Fruit fly (Drosophila melanogaster) whole organism, embryonic: ENCODE measurements around the gene Mo25.
A peak's percentile ranks its signal among the peaks of the same experiment; 100 is the strongest.

Experiments
- ATbp ChIP-seq: fragments of 200-800 bp; sonication (Bioruptor generic); optimal IDR thresholded peaks from 2 replicates; lab custom pipeline; 2017; ENCODE audit warnings: missing biosample characterization, mild to moderate bottlenecking, missing genetic modification characterization, missing genetic modification reagents
- Aef1 ChIP-seq: fragments of 200-800 bp; sonication (Bioruptor generic); IDR thresholded peaks from 3 replicates; pipeline ENCODE4 v1.3.6; 2022; ENCODE audit warnings: missing biosample characterization, missing genetic modification characterization
- Atf6 ChIP-seq: fragments of 200-800 bp; sonication (Bioruptor generic); IDR thresholded peaks from 2 replicates; pipeline ENCODE4 v1.3.6; 2022; ENCODE audit warnings: missing biosample characterization, missing genetic modification characterization
- CG11696 ChIP-seq: fragments of 200-800 bp; sonication (Bioruptor generic); IDR thresholded peaks from 2 replicates; pipeline ENCODE4 v1.3.6; 2022; ENCODE audit warnings: missing biosample characterization, missing genetic modification characterization
- CG13123 ChIP-seq: fragments of 200-800 bp; sonication (Bioruptor generic); optimal IDR thresholded peaks from 2 replicates; lab custom pipeline; 2016; ENCODE audit warnings: missing biosample characterization, missing genetic modification characterization
- CG13424 ChIP-seq: fragments of 200-800 bp; sonication (Bioruptor generic); optimal IDR thresholded peaks from 2 replicates; lab custom pipeline; 2019; ENCODE audit warnings: missing biosample characterization, mild to moderate bottlenecking, missing genetic modification characterization, moderate library complexity
- CG13775 ChIP-seq: fragments of 200-800 bp; sonication (Bioruptor generic); optimal IDR thresholded peaks from 3 replicates; lab custom pipeline; 2017; ENCODE audit warnings: missing biosample characterization, mild to moderate bottlenecking, missing genetic modification characterization
- CG15601 ChIP-seq: fragments of 200-800 bp; sonication (Bioruptor generic); optimal IDR thresholded peaks from 3 replicates; lab custom pipeline; 2019; ENCODE audit warnings: missing biosample characterization, mild to moderate bottlenecking, missing genetic modification characterization, moderate library complexity
- CG17829 ChIP-seq: fragments of 200-800 bp; optimal IDR thresholded peaks from 2 replicates; lab custom pipeline; 2019; ENCODE audit warnings: missing biosample characterization, mild to moderate bottlenecking, missing genetic modification characterization, moderate library complexity
- CG2129 ChIP-seq: fragments of 200-800 bp; sonication (Bioruptor generic); IDR thresholded peaks from 2 replicates; pipeline ENCODE4 v1.3.6; 2022; ENCODE audit warnings: missing biosample characterization, missing genetic modification characterization; ENCODE audit not compliant: partially characterized antibody
- CG2712 ChIP-seq: fragments of 200-800 bp; optimal IDR thresholded peaks from 3 replicates; lab custom pipeline; 2019; ENCODE audit warnings: missing biosample characterization, mild to moderate bottlenecking, missing genetic modification characterization, moderate library complexity
- CG3281 ChIP-seq: fragments of 200-800 bp; sonication (Bioruptor generic); optimal IDR thresholded peaks from 3 replicates; lab custom pipeline; 2017; ENCODE audit warnings: missing biosample characterization, mild to moderate bottlenecking, missing genetic modification characterization
- CG4820 ChIP-seq: fragments of 200-800 bp; sonication (Bioruptor generic); optimal IDR thresholded peaks from 3 replicates; lab custom pipeline; 2016; ENCODE audit warnings: missing biosample characterization, missing genetic modification characterization
- CG7928 ChIP-seq: fragments of 200-800 bp; sonication (Bioruptor generic); optimal IDR thresholded peaks from 2 replicates; lab custom pipeline; 2017; ENCODE audit warnings: missing biosample characterization, mild to moderate bottlenecking, missing genetic modification characterization
- CG7963 ChIP-seq: fragments of 200-800 bp; sonication (Bioruptor generic); IDR thresholded peaks from 3 replicates; pipeline ENCODE4 v1.3.6; 2022; ENCODE audit warnings: missing biosample characterization, missing genetic modification characterization; ENCODE audit not compliant: partially characterized antibody
- CG9817 ChIP-seq: fragments of 200-800 bp; sonication (Bioruptor generic); optimal IDR thresholded peaks from 2 replicates; lab custom pipeline; 2018; ENCODE audit warnings: missing biosample characterization, mild to moderate bottlenecking, missing genetic modification characterization, moderate library complexity
- Chrac-16 ChIP-seq: fragments of 200-800 bp; sonication (Bioruptor generic); optimal IDR thresholded peaks from 3 replicates; lab custom pipeline; 2016; ENCODE audit warnings: missing biosample characterization, missing genetic modification characterization
- Dek ChIP-seq: fragments of 200-800 bp; sonication (Bioruptor generic); optimal IDR thresholded peaks from 3 replicates; lab custom pipeline; 2019; ENCODE audit warnings: missing biosample characterization, mild to moderate bottlenecking, missing genetic modification characterization, moderate library complexity
- Fer1 ChIP-seq: fragments of 200-800 bp; sonication (Bioruptor generic); optimal IDR thresholded peaks from 2 replicates; lab custom pipeline; 2017; ENCODE audit warnings: missing biosample characterization, mild to moderate bottlenecking, missing genetic modification characterization
- Hmr ChIP-seq: fragments of 200-800 bp; sonication (Bioruptor generic); optimal IDR thresholded peaks from 3 replicates; lab custom pipeline; 2017; ENCODE audit warnings: mild to moderate bottlenecking, missing biosample characterization, missing genetic modification reagents, missing genetic modification characterization
- Hr78 ChIP-seq, 2 experiments: fragments of 200-800 bp in 1 of 2; fragments of >200 bp in 1 of 2; sonication (Bioruptor generic) in 1 of 2; optimal IDR thresholded peaks; 2 replicates each; lab custom pipeline; 2017 to 2019; ENCODE audit warnings: missing biosample characterization in 2 of 2, missing genetic modification characterization in 2 of 2, mild to moderate bottlenecking in 1 of 2, moderate library complexity in 1 of 2
- Lim3 ChIP-seq: fragments of 200-800 bp; sonication (Bioruptor generic); IDR thresholded peaks from 2 replicates; pipeline ENCODE4 v1.3.6; 2022; ENCODE audit warnings: missing biosample characterization, missing genetic modification characterization
- Med ChIP-seq: fragments of 200-800 bp; sonication (Bioruptor generic); peaks from one replicate; lab custom pipeline; 2016; ENCODE audit warnings: missing biosample characterization, missing genetic modification characterization, mild to moderate bottlenecking, inconsistent platforms, moderate library complexity
- Sox100B ChIP-seq: fragments of 200-800 bp; sonication (Bioruptor generic); optimal IDR thresholded peaks from 3 replicates; lab custom pipeline; 2018; ENCODE audit warnings: missing biosample characterization, mild to moderate bottlenecking, missing genetic modification characterization
- ac ChIP-seq: fragments of 200-800 bp; sonication (Bioruptor generic); optimal IDR thresholded peaks from 3 replicates; lab custom pipeline; 2017; ENCODE audit warnings: missing biosample characterization, mild to moderate bottlenecking, missing genetic modification characterization
- ara ChIP-seq: fragments of 200-800 bp; sonication (Bioruptor generic); IDR thresholded peaks from 2 replicates; pipeline ENCODE4 v1.3.6; 2022; ENCODE audit warnings: missing biosample characterization, missing genetic modification characterization
- bowl ChIP-seq: fragments of 200-800 bp; sonication (Bioruptor generic); IDR thresholded peaks from 2 replicates; pipeline ENCODE4 v1.3.6; 2022; ENCODE audit warnings: missing biosample characterization, missing genetic modification characterization
- cad ChIP-seq: fragments of >200 bp; optimal IDR thresholded peaks from 2 replicates; lab custom pipeline; 2017; ENCODE audit warnings: missing biosample characterization, missing genetic modification characterization
- eve ChIP-seq, 2 experiments: fragments of >200 bp; optimal IDR thresholded peaks; 2 replicates each; lab custom pipeline; 2017; ENCODE audit warnings: missing biosample characterization in 2 of 2, missing genetic modification characterization in 2 of 2
- exex ChIP-seq: fragments of 200-800 bp; sonication (Bioruptor generic); optimal IDR thresholded peaks from 4 replicates; lab custom pipeline; 2018; ENCODE audit warnings: missing biosample characterization, mild to moderate bottlenecking, missing genetic modification characterization, moderate library complexity
- lab ChIP-seq: fragments of 200-800 bp; sonication (Bioruptor generic); optimal IDR thresholded peaks from 3 replicates; lab custom pipeline; 2017; ENCODE audit warnings: missing biosample characterization, missing genetic modification characterization, mild to moderate bottlenecking, moderate library complexity, missing genetic modification reagents
- mam ChIP-seq: fragments of 200-800 bp; sonication (Bioruptor generic); optimal IDR thresholded peaks from 3 replicates; lab custom pipeline; 2016; ENCODE audit warnings: missing biosample characterization, missing genetic modification characterization
- nom ChIP-seq: fragments of 200-800 bp; sonication (Bioruptor generic); optimal IDR thresholded peaks from 2 replicates; lab custom pipeline; 2017; ENCODE audit warnings: missing biosample characterization, missing genetic modification characterization, mild to moderate bottlenecking, moderate library complexity, missing genetic modification reagents
- prd ChIP-seq, 3 experiments: fragments of >200 bp in 2 of 3; fragments of 200-800 bp in 1 of 3; sonication (Bioruptor generic) in 1 of 3; optimal IDR thresholded peaks in 2 of 3; IDR thresholded peaks in 1 of 3; 2 replicates in 2 of 3; 3 replicates in 1 of 3; pipeline versions ENCODE4 v1.3.6 to Lab custom; 2017 to 2022; ENCODE audit warnings: missing biosample characterization in 1 of 3, missing genetic modification characterization in 1 of 3
- so ChIP-seq: fragments of 200-800 bp; sonication (Bioruptor generic); IDR thresholded peaks from 3 replicates; pipeline ENCODE4 v1.3.6; 2022; ENCODE audit warnings: missing biosample characterization, missing genetic modification characterization
- tap ChIP-seq: fragments of 200-800 bp; optimal IDR thresholded peaks from 3 replicates; lab custom pipeline; 2019; ENCODE audit warnings: missing biosample characterization, mild to moderate bottlenecking, missing genetic modification characterization, moderate library complexity
- unpg ChIP-seq: fragments of 200-800 bp; sonication (Bioruptor generic); optimal IDR thresholded peaks from 3 replicates; lab custom pipeline; 2018; ENCODE audit warnings: missing biosample characterization, mild to moderate bottlenecking, missing genetic modification characterization, moderate library complexity
- zen2 ChIP-seq: fragments of 200-800 bp; sonication (Bioruptor generic); IDR thresholded peaks from 3 replicates; pipeline ENCODE4 v1.3.6; 2022; ENCODE audit warnings: missing biosample characterization, missing genetic modification characterization; ENCODE audit not compliant: partially characterized antibody

The Mo25 gene

DNA sequence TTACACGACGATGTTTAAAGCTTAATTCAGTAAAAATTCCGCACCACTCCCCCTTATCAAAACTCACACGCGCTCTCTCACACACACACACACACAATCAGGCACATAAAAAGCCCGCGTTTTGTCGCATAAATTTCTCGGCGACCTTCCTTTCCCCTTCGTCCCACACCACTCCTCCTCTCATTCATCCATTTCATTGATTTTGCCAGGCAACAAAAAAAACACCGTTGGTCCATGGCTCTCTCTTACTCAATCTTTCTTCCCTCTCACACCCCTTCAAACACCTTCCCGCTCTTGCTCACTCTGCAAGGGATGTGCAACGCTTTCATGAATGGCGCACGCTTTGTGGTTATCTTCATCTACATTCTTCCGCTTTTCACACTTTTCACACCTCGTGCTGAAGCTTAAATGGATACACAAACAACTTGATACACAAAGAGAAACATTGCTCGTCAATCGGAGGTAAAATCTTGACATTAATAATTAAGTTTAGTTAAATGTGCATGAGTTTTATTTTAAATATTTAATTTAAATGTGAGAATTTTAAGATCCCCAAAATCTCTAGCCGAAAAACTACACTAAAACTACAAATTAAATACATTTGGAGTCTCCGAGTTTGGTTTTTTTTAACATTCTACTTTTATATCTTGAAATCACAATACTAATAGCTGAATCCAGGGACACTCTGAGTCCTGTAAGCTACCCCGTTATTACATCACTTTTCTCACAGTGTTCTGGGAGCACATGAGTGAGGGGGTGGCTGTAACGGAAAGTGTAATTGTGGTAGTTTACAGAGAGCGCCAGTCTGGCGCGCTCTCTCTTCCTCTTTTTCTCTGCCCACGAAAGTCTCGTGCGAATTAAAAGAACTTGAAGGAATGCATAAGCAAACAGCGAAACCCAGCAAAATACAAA is 44.9 kb upstream of the Mo25 start (continued):
- TF ChIP-seq eve (GFP tag; optimal IDR thresholded peaks at IDR 0.05; lab: Kevin White, UChicago) (peak in 1 of 2 experiments; percentile 99), CG7928 (GFP tag; lab: Kevin White, UChicago) (peak; percentile 77), Aef1 (GFP tag; lab: Robert Waterston, UW) (peak; percentile 91), tap (tag; lab: Kevin White, UChicago) (peak; percentile 95), Dek (tag; lab: Kevin White, UChicago) (peak; percentile 96), CG15601 (tag; lab: Kevin White, UChicago) (peak; percentile 96), zen2 (GFP tag; lab: Robert Waterston, UW) (no peak), unpg (GFP tag; lab: Kevin White, UChicago) (peak; percentile 96), Fer1 (GFP tag; lab: Kevin White, UChicago) (peak; percentile 97), CG17829 (peak; percentile 95), CG13775 (peak; percentile 97), prd (optimal IDR thresholded peaks at IDR 0.05; lab: Kevin White, UChicago) (no peak), prd (GFP tag; IDR thresholded peaks at IDR 0.05; lab: Robert Waterston, UW) (peak; percentile 96), exex (peak; percentile 80), Atf6 (peak; percentile 94), Sox100B (GFP tag; lab: Kevin White, UChicago) (peak; percentile 99), CG13424 (tag; lab: Kevin White, UChicago) (peak; percentile 98), ac (GFP tag; lab: Kevin White, UChicago) (peak; percentile 81), ATbp (GFP tag; lab: Kevin White, UChicago) (peak; percentile 98), bowl (peak; percentile 88), cad (GFP tag; lab: Kevin White, UChicago) (no peak), Chrac-16 (GFP tag; lab: Kevin White, UChicago) (peak; percentile 94), CG2129 (GFP tag; lab: Robert Waterston, UW) (no peak), Lim3 (peak; percentile 80), CG2712 (tag; lab: Kevin White, UChicago) (peak; percentile 97), ara (peak; percentile 92), CG4820 (GFP tag; lab: Kevin White, UChicago) (peak; percentile 96), Hr78 (GFP tag; optimal IDR thresholded peaks at IDR 0.05; lab: Kevin White, UChicago) (peak in 1 of 2 experiments; percentile 89), so (GFP tag; lab: Robert Waterston, UW) (peak; percentile 94), CG3281 (GFP tag; lab: Kevin White, UChicago) (peak; percentile 98), Hmr (GFP tag; lab: Kevin White, UChicago) (peak; percentile 98), nom (peak; percentile 88), CG13123 (GFP tag; lab: Kevin White, UChicago) (peak; percentile 88), CG9817 (peak; percentile 94), lab (GFP tag; lab: Kevin White, UChicago) (peak; percentile 98), CG7963 (GFP tag; lab: Robert Waterston, UW) (no peak)

DNA sequence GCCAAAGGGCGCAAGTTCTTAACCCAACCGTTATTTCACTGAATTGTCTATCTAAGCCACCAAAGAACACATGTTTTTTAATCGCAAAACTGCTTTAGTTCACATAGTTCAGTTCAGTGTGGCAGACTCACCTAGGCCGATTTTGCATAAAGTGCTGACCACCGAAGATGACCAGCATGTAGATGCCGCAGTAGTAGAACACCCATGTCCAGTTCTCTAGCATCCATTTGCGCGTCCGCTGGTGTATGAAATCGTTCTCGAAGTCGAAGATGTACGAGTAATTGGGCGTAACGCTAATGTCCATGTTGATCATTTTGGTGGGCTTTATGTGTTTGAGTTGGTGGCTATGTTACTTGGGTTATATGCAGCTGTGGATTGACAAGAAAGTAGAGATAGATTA is 43.8 kb upstream of the Mo25 start:
- TF ChIP-seq mam (GFP tag; lab: Kevin White, UChicago) (no peak), Med (GFP tag; lab: Kevin White, UChicago) (peak; percentile 51), CG11696 (GFP tag; lab: Robert Waterston, UW) (peak; percentile 76)
